Worm (Caenorhabditis elegans) whole organism, late embryonic: ENCODE measurements around the gene nhr-132.

ENCODE experiments used
- K02D7.2 ChIP-seq: sonication (generic microtip); optimal IDR thresholded peaks from 2 replicates; lab custom pipeline; 2017; ENCODE audit warnings: mild to moderate bottlenecking, missing genetic modification characterization, missing compliant biosample characterization
- ama-1 ChIP-seq: fragments of 150-350 bp; optimal IDR thresholded peaks from 2 replicates; lab custom pipeline; 2014
- ceh-31 ChIP-seq: sonication (generic microtip); optimal IDR thresholded peaks from 2 replicates; lab custom pipeline; 2016; ENCODE audit warnings: missing genetic modification characterization, missing compliant biosample characterization
- ceh-45 ChIP-seq: fragments of 200-800 bp; sonication (Bioruptor generic); IDR thresholded peaks from 2 replicates; pipeline ENCODE4 v1.3.6; 2022; ENCODE audit warnings: missing genetic modification reagents, missing genetic modification characterization, missing compliant biosample characterization
- ceh-9 ChIP-seq: sonication (generic microtip); optimal IDR thresholded peaks from 2 replicates; lab custom pipeline; 2016; ENCODE audit warnings: mild to moderate bottlenecking, missing genetic modification characterization, inconsistent platforms, missing compliant biosample characterization
- nfya-1 ChIP-seq: sonication (generic microtip); optimal IDR thresholded peaks from 2 replicates; lab custom pipeline; 2017; ENCODE audit warnings: missing genetic modification characterization, mild to moderate bottlenecking, missing compliant biosample characterization, antibody characterized with exemption, moderate library complexity
- nhr-11 ChIP-seq: fragments of 150-350 bp; optimal IDR thresholded peaks from 2 replicates; lab custom pipeline; 2014; ENCODE audit warnings: missing biosample characterization, missing genetic modification characterization
- pqm-1 ChIP-seq: sonication (generic microtip); optimal IDR thresholded peaks from 2 replicates; lab custom pipeline; 2016; ENCODE audit warnings: missing genetic modification characterization, missing compliant biosample characterization
- rnt-1 ChIP-seq: sonication (generic microtip); optimal IDR thresholded peaks from 2 replicates; lab custom pipeline; 2016; ENCODE audit warnings: missing genetic modification characterization, missing compliant biosample characterization
- sox-2 ChIP-seq: fragments of 200-800 bp; sonication (Bioruptor generic); IDR thresholded peaks from 2 replicates; pipeline ENCODE4 v1.3.6; 2022; ENCODE audit warnings: missing genetic modification reagents, missing genetic modification characterization, missing compliant biosample characterization
- tbx-2 ChIP-seq: sonication (generic microtip); optimal IDR thresholded peaks from 2 replicates; lab custom pipeline; 2016; ENCODE audit warnings: missing genetic modification characterization, missing compliant biosample characterization

DNA sequence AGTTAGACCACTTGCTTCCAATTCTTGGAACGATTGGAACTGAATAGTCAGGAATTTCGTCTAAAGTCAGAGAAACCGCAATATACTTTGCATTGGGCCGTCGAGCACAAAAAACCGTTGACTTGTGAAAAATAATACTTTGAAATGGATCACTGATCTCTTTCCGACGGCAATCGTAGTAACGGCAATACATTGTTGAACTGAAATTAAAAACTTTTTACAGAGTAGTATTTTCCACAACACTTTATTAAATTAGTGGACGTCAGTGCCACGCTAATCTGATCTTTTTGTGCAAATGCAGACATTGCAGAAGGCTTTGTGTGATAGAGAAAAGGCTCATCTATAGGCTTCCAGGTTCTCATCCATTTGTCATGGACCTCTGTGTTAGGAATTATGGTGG lies 18.2 kb downstream of the nhr-132 start:
- no peak for TF ChIP-seq ceh-31 (tag; lab: Kevin White, UChicago)
- TF ChIP-seq tbx-2 (tag; lab: Kevin White, UChicago) = no peak
- TF ChIP-seq pqm-1 = no peak
- TF ChIP-seq nhr-11 (tag; lab: Kevin White, UChicago) = no peak
- no peak for TF ChIP-seq ceh-45 (GFP tag; lab: Robert Waterston, UW)
- TF ChIP-seq ceh-9 = no peak
- TF ChIP-seq ama-1 (lab: Kevin White, UChicago) = no peak
- TF ChIP-seq K02D7.2 (tag; lab: Kevin White, UChicago) = no peak
- no peak for TF ChIP-seq nfya-1 (tag; lab: Kevin White, UChicago)
- no peak for TF ChIP-seq sox-2 (GFP tag; lab: Robert Waterston, UW)
- no peak for TF ChIP-seq rnt-1 (tag; lab: Kevin White, UChicago)
